In genomic region chrIV:12883190-12883589, ce11 we compare ENCODE assay signal across 2 worm cellular contexts.
A peak's percentile ranks its signal among the peaks of the same experiment; 100 is the strongest.
TF ChIP-seq lines count a peak whose summit lies in the region.

Gene ZK896.4 (minus strand): TSS chrIV:12883290.

TF ChIP-seq in whole organism, L3 larva, 47 proteins besides CTCF, POLR2A, EP300 and RAD21:
- no peak for TF ChIP-seq nhr-67 (tag; optimal IDR thresholded peaks at IDR 0.05; lab: Kevin White, UChicago)
- no peak for TF ChIP-seq nfya-1 (tag; optimal IDR thresholded peaks at IDR 0.05; lab: Kevin White, UChicago; ENCODE audit: insufficient read depth)
- TF ChIP-seq nhr-76 (tag; optimal IDR thresholded peaks at IDR 0.05; lab: Kevin White, UChicago), result no peak
- peak; percentile 26 for TF ChIP-seq elt-2 (tag; optimal IDR thresholded peaks at IDR 0.05; lab: Kevin White, UChicago)

TF ChIP-seq in whole organism, L4 larva, 104 proteins besides CTCF, POLR2A, EP300 and RAD21:
- TF ChIP-seq lim-7 (GFP tag; IDR thresholded peaks at IDR 0.05; lab: Robert Waterston, UW) (no peak), nhr-25 (tag; optimal IDR thresholded peaks at IDR 0.05; lab: Kevin White, UChicago; ENCODE audit: borderline replicate concordance, insufficient read depth) (no peak), jun-1 (tag; optimal IDR thresholded peaks at IDR 0.05; lab: Kevin White, UChicago) (no peak), madf-9 (GFP tag; conservative IDR thresholded peaks at IDR 0.05; lab: Robert Waterston, UW) (no peak), nhr-237 (tag; optimal IDR thresholded peaks at IDR 0.05; lab: Kevin White, UChicago) (no peak), nhr-41 (GFP tag; IDR thresholded peaks at IDR 0.05; lab: Robert Waterston, UW) (no peak), madf-5 (GFP tag; IDR thresholded peaks at IDR 0.05; lab: Robert Waterston, UW) (no peak), pqm-1 (tag; optimal IDR thresholded peaks at IDR 0.05; lab: Kevin White, UChicago) (peak; percentile 39)

Comparison
In these comparisons a context has a peak if more than half of its experiments do, and no peak if none do; other contexts are left out.
1. Of the 28 proteins assayed by ChIP-seq in both whole organism, L4 larva and whole organism, L3 larva: peak only in whole organism, L4 larva: pqm-1; only in whole organism, L3 larva: none; in both: none; in neither: 27.